Worm (Caenorhabditis elegans) whole organism, L4 larva: ENCODE measurements around the gene sedl-1.

ENCODE experiments used
- Y48G9A.11 ChIP-seq: fragments of 200-800 bp; sonication (Bioruptor generic); IDR thresholded peaks from 2 replicates; pipeline ENCODE4 v1.3.6; 2022; ENCODE audit warnings: missing genetic modification reagents, missing genetic modification characterization, missing compliant biosample characterization
- ceh-82 ChIP-seq: sonication (generic microtip); optimal IDR thresholded peaks from 2 replicates; lab custom pipeline; 2017; ENCODE audit warnings: missing biosample characterization, missing genetic modification characterization
- ctbp-1 ChIP-seq: fragments of 200-800 bp; sonication (Bioruptor generic); IDR thresholded peaks from 2 replicates; pipeline ENCODE4 v1.3.6; 2022; ENCODE audit warnings: missing genetic modification reagents, missing genetic modification characterization, missing compliant biosample characterization
- egl-27 ChIP-seq: sonication (generic microtip); optimal IDR thresholded peaks from 3 replicates; lab custom pipeline; 2017; ENCODE audit warnings: missing biosample characterization, missing genetic modification reagents, missing genetic modification characterization
- lin-15B ChIP-seq: fragments of 150-350 bp; sonication (generic microtip); optimal IDR thresholded peaks from 3 replicates; lab custom pipeline; 2014; ENCODE audit warnings: missing biosample characterization, missing genetic modification characterization
- lir-3 ChIP-seq: sonication (generic microtip); optimal IDR thresholded peaks from 2 replicates; lab custom pipeline; 2016; ENCODE audit warnings: mild to moderate bottlenecking, missing genetic modification characterization, missing compliant biosample characterization
- lsy-2 ChIP-seq, 2 experiments: fragments of 150-350 bp in 1 of 2; sonication (generic microtip) in 1 of 2; optimal IDR thresholded peaks; 2 replicates each; lab custom pipeline; 2014 to 2017; ENCODE audit warnings: missing biosample characterization in 2 of 2, missing genetic modification characterization in 2 of 2
- mdl-1 ChIP-seq, 2 experiments: fragments of 150-350 bp in 1 of 2; sonication (generic microtip) in 1 of 2; optimal IDR thresholded peaks; 2 replicates each; lab custom pipeline; 2014 to 2017; ENCODE audit warnings: missing biosample characterization in 2 of 2, missing genetic modification characterization in 2 of 2
- spr-1 ChIP-seq: sonication (generic microtip); optimal IDR thresholded peaks from 2 replicates; lab custom pipeline; 2016; ENCODE audit warnings: mild to moderate bottlenecking, missing genetic modification characterization, missing compliant biosample characterization
- unc-39 ChIP-seq: sonication (generic microtip); optimal IDR thresholded peaks from 2 replicates; lab custom pipeline; 2017; ENCODE audit warnings: missing biosample characterization, missing genetic modification characterization
- zag-1 ChIP-seq: fragments of 150-350 bp; optimal IDR thresholded peaks from 2 replicates; lab custom pipeline; 2014; ENCODE audit warnings: missing biosample characterization, missing genetic modification characterization

DNA sequence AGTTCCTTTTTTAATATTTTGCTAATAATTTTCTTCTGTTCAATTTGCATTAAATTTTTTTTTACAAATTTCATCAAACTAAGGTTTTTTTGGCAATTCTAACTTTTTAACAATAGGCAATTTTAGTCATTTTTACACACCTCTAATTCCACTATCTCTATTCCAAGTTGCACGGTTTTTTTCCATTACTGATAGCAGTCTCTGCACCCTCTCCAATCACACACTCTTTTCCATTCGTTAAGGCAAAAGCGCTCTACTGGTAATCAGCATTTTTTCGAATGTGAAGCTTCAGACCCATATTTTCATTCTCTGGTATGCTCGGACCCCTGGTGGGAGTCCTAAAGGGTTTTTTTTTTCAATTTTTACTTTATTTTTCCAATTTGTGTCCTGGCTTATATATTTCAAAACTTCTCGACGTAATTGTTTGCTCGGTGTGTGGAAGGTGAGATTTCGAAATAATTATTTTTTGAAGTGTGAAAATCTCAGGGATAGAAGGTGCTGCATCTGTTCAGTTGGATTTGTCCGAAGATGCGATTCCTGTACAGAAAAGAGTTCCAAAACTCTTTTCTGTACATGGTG, 23.2 kb downstream of the sedl-1 start, which contains the start of the genes F19G12.4 and F19G12.8:
- TF ChIP-seq Y48G9A.11 (no peak), lir-3 (no peak), egl-27 (tag; lab: Kevin White, UChicago) (no peak), mdl-1 (tag; optimal IDR thresholded peaks at IDR 0.05; lab: Kevin White, UChicago) (no peak), lsy-2 (tag; optimal IDR thresholded peaks at IDR 0.05; lab: Kevin White, UChicago) (no peak), spr-1 (no peak), ceh-82 (tag; lab: Kevin White, UChicago) (no peak), lin-15B (tag; lab: Kevin White, UChicago) (no peak), unc-39 (tag; lab: Kevin White, UChicago) (no peak), zag-1 (tag; lab: Kevin White, UChicago) (no peak), ctbp-1 (no peak)
